Fruit fly (Drosophila melanogaster): Measurements from ENCODE around the gene CG13300.
A peak's percentile ranks its signal among the peaks of the same experiment; 100 is the strongest.

The CG13300 gene

DNA sequence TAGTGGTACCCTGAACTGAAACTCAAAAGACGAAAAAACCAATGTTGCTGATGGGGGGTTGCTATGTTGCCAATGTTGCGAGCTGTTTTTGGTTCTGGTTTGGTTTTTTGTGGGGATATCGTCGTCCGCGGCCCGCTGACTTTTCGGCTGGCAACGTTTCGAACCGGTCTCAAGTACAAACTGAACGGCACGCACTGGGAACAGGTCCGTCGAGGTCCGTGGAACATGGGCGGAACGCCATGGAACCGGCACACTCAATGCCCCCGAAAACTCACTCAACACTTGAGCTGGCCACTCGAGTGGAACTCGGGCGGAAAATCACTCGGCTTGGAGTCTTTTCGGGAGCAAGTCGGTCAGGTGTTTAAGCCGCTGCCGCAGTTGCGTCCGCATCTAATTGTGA, at the start of gene CG13300:
Gene CG13300, minus strand, starts transcription at position 159 of the 400 bp plus-strand sequence.
- TF ChIP-seq psq (optimal IDR thresholded peaks at IDR 0.05): no peak
- TF ChIP-seq EcR (GFP tag; optimal IDR thresholded peaks at IDR 0.05): no peak
- TF ChIP-seq CG8478 (optimal IDR thresholded peaks at IDR 0.05): no peak
- no peak for TF ChIP-seq usp (GFP tag; optimal IDR thresholded peaks at IDR 0.05)
- TF ChIP-seq pan (optimal IDR thresholded peaks at IDR 0.05): no peak

- TF ChIP-seq EcR (GFP tag; optimal IDR thresholded peaks at IDR 0.05): no peak
- peak; percentile 27 for TF ChIP-seq Dll (optimal IDR thresholded peaks at IDR 0.05)
Observed at dm6 chr3L:6400062-6400750, 48.0 kb upstream of the CG13300 start, which contains the start of gene CG42747. CG42747 (plus strand) TSS chr3L:6400590.

- TF ChIP-seq pan (optimal IDR thresholded peaks at IDR 0.05) (no peak), Dll (optimal IDR thresholded peaks at IDR 0.05) (no peak), EcR (GFP tag; optimal IDR thresholded peaks at IDR 0.05) (no peak), usp (GFP tag; optimal IDR thresholded peaks at IDR 0.05) (no peak), psq (optimal IDR thresholded peaks at IDR 0.05) (no peak), CG8478 (optimal IDR thresholded peaks at IDR 0.05) (no peak)
Observed at dm6 chr3L:6397835-6398234, 45.6 kb upstream of the CG13300 start.

dm6 chr3L:6395907-6396306, 43.7 kb upstream of the CG13300 start:
- TF ChIP-seq usp (GFP tag; optimal IDR thresholded peaks at IDR 0.05): no peak
- no peak for TF ChIP-seq CG8478 (optimal IDR thresholded peaks at IDR 0.05)
- TF ChIP-seq pan (optimal IDR thresholded peaks at IDR 0.05): no peak
- no peak for TF ChIP-seq Dll (optimal IDR thresholded peaks at IDR 0.05)
- no peak for TF ChIP-seq psq (optimal IDR thresholded peaks at IDR 0.05)
- no peak for TF ChIP-seq EcR (GFP tag; optimal IDR thresholded peaks at IDR 0.05)

dm6 chr3L:6392443-6392842, 40.3 kb upstream of the CG13300 start:
- TF ChIP-seq CG8478 (optimal IDR thresholded peaks at IDR 0.05): no peak
- TF ChIP-seq EcR (GFP tag; optimal IDR thresholded peaks at IDR 0.05): no peak
- TF ChIP-seq Dll (optimal IDR thresholded peaks at IDR 0.05): no peak
- TF ChIP-seq usp (GFP tag; optimal IDR thresholded peaks at IDR 0.05): no peak
- TF ChIP-seq pan (optimal IDR thresholded peaks at IDR 0.05): no peak
- TF ChIP-seq psq (optimal IDR thresholded peaks at IDR 0.05): no peak

DNA sequence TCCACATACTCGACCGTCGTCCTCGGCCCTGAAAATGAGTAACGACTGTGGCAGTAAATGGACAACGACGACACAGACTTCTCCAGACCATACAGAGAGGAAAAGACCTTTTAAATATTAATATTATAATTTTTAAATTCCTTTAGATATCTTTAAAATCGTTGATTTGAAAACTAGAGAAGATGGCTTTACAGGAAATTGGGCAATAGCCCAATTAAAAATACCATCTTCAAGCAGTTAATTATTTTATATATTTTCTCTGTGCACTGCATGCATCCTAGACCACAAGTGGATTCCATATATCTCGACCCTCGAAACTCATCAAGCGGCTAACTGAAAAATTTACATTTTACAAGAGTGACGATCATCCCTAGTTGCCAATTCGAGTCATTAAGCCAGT, 39.2 kb upstream of the CG13300 start:
- TF ChIP-seq EcR (GFP tag; optimal IDR thresholded peaks at IDR 0.05) (no peak), pan (optimal IDR thresholded peaks at IDR 0.05) (no peak), CG8478 (optimal IDR thresholded peaks at IDR 0.05) (no peak), Dll (optimal IDR thresholded peaks at IDR 0.05) (no peak), usp (GFP tag; optimal IDR thresholded peaks at IDR 0.05) (no peak), psq (optimal IDR thresholded peaks at IDR 0.05) (no peak)

- no peak for TF ChIP-seq pan (optimal IDR thresholded peaks at IDR 0.05)
- TF ChIP-seq Dll (optimal IDR thresholded peaks at IDR 0.05): no peak
- TF ChIP-seq usp (GFP tag; optimal IDR thresholded peaks at IDR 0.05): no peak
- no peak for TF ChIP-seq EcR (GFP tag; optimal IDR thresholded peaks at IDR 0.05)
- no peak for TF ChIP-seq psq (optimal IDR thresholded peaks at IDR 0.05)
- TF ChIP-seq CG8478 (optimal IDR thresholded peaks at IDR 0.05): no peak
Observed at dm6 chr3L:6387754-6388153, 35.6 kb upstream of the CG13300 start.

DNA sequence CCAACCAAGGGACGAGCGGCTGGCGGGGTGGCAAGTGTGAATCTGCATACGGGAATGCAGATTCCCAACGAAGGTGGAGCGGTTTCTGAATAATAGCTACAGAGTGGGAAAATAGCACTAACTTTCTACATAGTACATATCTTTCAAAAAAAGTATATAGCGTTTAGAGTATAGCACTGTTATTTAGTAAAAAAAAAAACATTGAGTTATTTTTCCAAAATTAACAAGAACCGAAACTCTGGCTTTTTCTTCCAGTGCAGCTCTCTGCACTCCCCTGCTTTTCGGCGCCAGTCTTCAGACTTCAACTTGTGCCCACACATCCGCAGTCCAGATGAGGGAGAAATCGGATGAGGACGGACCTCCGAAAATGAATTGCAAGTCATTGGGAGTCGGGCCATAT, 19.2 kb upstream of the CG13300 start:
- no peak for TF ChIP-seq Dll (optimal IDR thresholded peaks at IDR 0.05)
- TF ChIP-seq psq (optimal IDR thresholded peaks at IDR 0.05): no peak
- no peak for TF ChIP-seq usp (GFP tag; optimal IDR thresholded peaks at IDR 0.05)
- no peak for TF ChIP-seq EcR (GFP tag; optimal IDR thresholded peaks at IDR 0.05)
- no peak for TF ChIP-seq CG8478 (optimal IDR thresholded peaks at IDR 0.05)
- TF ChIP-seq pan (optimal IDR thresholded peaks at IDR 0.05): no peak

dm6 chr3L:6369638-6370195, 17.5 kb upstream of the CG13300 start:
- TF ChIP-seq CG8478 (optimal IDR thresholded peaks at IDR 0.05) (no peak), Dll (optimal IDR thresholded peaks at IDR 0.05) (peak; percentile 72)

dm6 chr3L:6366629-6367028, 14.4 kb upstream of the CG13300 start:
- TF ChIP-seq EcR (GFP tag; optimal IDR thresholded peaks at IDR 0.05) (no peak), Dll (optimal IDR thresholded peaks at IDR 0.05) (no peak)

- no peak for TF ChIP-seq Dll (optimal IDR thresholded peaks at IDR 0.05)
- TF ChIP-seq pan (optimal IDR thresholded peaks at IDR 0.05): no peak
- no peak for TF ChIP-seq psq (optimal IDR thresholded peaks at IDR 0.05)
- no peak for TF ChIP-seq usp (GFP tag; optimal IDR thresholded peaks at IDR 0.05)
- TF ChIP-seq EcR (GFP tag; optimal IDR thresholded peaks at IDR 0.05): no peak
- no peak for TF ChIP-seq CG8478 (optimal IDR thresholded peaks at IDR 0.05)
Observed at dm6 chr3L:6364217-6364616, 12.0 kb upstream of the CG13300 start.

- TF ChIP-seq usp (GFP tag; optimal IDR thresholded peaks at IDR 0.05): no peak
- TF ChIP-seq pan (optimal IDR thresholded peaks at IDR 0.05): no peak
- no peak for TF ChIP-seq psq (optimal IDR thresholded peaks at IDR 0.05)
- no peak for TF ChIP-seq Dll (optimal IDR thresholded peaks at IDR 0.05)
- no peak for TF ChIP-seq EcR (GFP tag; optimal IDR thresholded peaks at IDR 0.05)
- no peak for TF ChIP-seq CG8478 (optimal IDR thresholded peaks at IDR 0.05)
Observed at dm6 chr3L:6363626-6364025, 11.4 kb upstream of the CG13300 start.

- TF ChIP-seq pan (optimal IDR thresholded peaks at IDR 0.05) (no peak), CG8478 (optimal IDR thresholded peaks at IDR 0.05) (no peak)
Observed at dm6 chr3L:6359205-6359604, 7.0 kb upstream of the CG13300 start.

Data from whole organism.